Fruit fly (Drosophila melanogaster): ENCODE data around the gene tow.

The tow gene

dm6 chr3L:6968961-6969814 is 26.5 kb downstream of the tow start, which contains the start of the genes Mis12 and CG9953 (continued):
- TF ChIP-seq eyg (GFP tag; optimal IDR thresholded peaks at IDR 0.05) = no peak
- no peak for TF ChIP-seq Oaz (GFP tag; IDR thresholded peaks at IDR 0.05)
- TF ChIP-seq CG17802 (tag; optimal IDR thresholded peaks at IDR 0.05) = peak; percentile 45
- no peak for TF ChIP-seq CG9609 (GFP tag; optimal IDR thresholded peaks at IDR 0.05)
- no peak for TF ChIP-seq Deaf1 (tag; optimal IDR thresholded peaks at IDR 0.05)
- TF ChIP-seq CG6765 (GFP tag; optimal IDR thresholded peaks at IDR 0.05) = no peak
- peak; percentile 9 for TF ChIP-seq CG2116 (GFP tag; optimal IDR thresholded peaks at IDR 0.05)
- peak; percentile 68 for TF ChIP-seq nmo (GFP tag; optimal IDR thresholded peaks at IDR 0.05)
- TF ChIP-seq grn (GFP tag; optimal IDR thresholded peaks at IDR 0.05) = no peak
- TF ChIP-seq bigmax (GFP tag; optimal IDR thresholded peaks at IDR 0.05) = no peak
- TF ChIP-seq slou (GFP tag; optimal IDR thresholded peaks at IDR 0.05) = no peak
- TF ChIP-seq Hmx (GFP tag; optimal IDR thresholded peaks at IDR 0.05) = peak; percentile 7
- TF ChIP-seq kay (GFP tag; optimal IDR thresholded peaks at IDR 0.05) = no peak
- no peak for TF ChIP-seq CG14050 (GFP tag; IDR thresholded peaks at IDR 0.05)
- no peak for TF ChIP-seq nom (GFP tag; optimal IDR thresholded peaks at IDR 0.05)
- no peak for TF ChIP-seq pan (optimal IDR thresholded peaks at IDR 0.05)
- TF ChIP-seq pan (GFP tag; optimal IDR thresholded peaks at IDR 0.05 in 1 of 2, IDR thresholded peaks at IDR 0.05 in 1 of 2) = peak in 1 of 2 experiments; percentile 76
- TF ChIP-seq CG9876 (GFP tag; optimal IDR thresholded peaks at IDR 0.05) = no peak
- TF ChIP-seq sna (GFP tag; IDR thresholded peaks at IDR 0.05; ENCODE audit: partially characterized antibody) = no peak
- TF ChIP-seq Rfx (GFP tag; IDR thresholded peaks at IDR 0.05) = peak; percentile 30; the same call in 1 of the 2 replicates
- TF ChIP-seq CG10267 (tag; optimal IDR thresholded peaks at IDR 0.05) = peak; percentile 21
- TF ChIP-seq CG2678 (tag; optimal IDR thresholded peaks at IDR 0.05) = peak; percentile 54
- no peak for TF ChIP-seq CG3281 (GFP tag; optimal IDR thresholded peaks at IDR 0.05)
- no peak for TF ChIP-seq CG11247 (GFP tag; IDR thresholded peaks at IDR 0.05)
- TF ChIP-seq Ada2b (GFP tag; IDR thresholded peaks at IDR 0.05) = peak; percentile 17; the same call in 1 of the 2 replicates
- no peak for TF ChIP-seq CG7963 (GFP tag; IDR thresholded peaks at IDR 0.05; ENCODE audit: partially characterized antibody)
- peak; percentile 4 for TF ChIP-seq Dek (tag; optimal IDR thresholded peaks at IDR 0.05)
- no peak for TF ChIP-seq scrt (GFP tag; optimal IDR thresholded peaks at IDR 0.05)
- no peak for TF ChIP-seq ATbp (GFP tag; optimal IDR thresholded peaks at IDR 0.05)
- TF ChIP-seq jigr1 (GFP tag; IDR thresholded peaks at IDR 0.05) = no peak
- no peak for TF ChIP-seq Hr39 (optimal IDR thresholded peaks at IDR 0.05)
- no peak for TF ChIP-seq nerfin-2 (GFP tag; IDR thresholded peaks at IDR 0.05; ENCODE audit: partially characterized antibody)
- no peak for TF ChIP-seq dati (GFP tag; IDR thresholded peaks at IDR 0.05)
- peak; percentile 37; the same call in 1 of the 2 replicates for TF ChIP-seq CG32772 (GFP tag; IDR thresholded peaks at IDR 0.05)
- no peak for TF ChIP-seq psq (GFP tag; optimal IDR thresholded peaks at IDR 0.05)
- TF ChIP-seq ham (GFP tag; IDR thresholded peaks at IDR 0.05) = no peak
- TF ChIP-seq sim (GFP tag; IDR thresholded peaks at IDR 0.05) = peak; percentile 40; the same call in 1 of the 2 replicates
- no peak for TF ChIP-seq Dip2 (GFP tag; IDR thresholded peaks at IDR 0.05)
- no peak for TF ChIP-seq hb (GFP tag; IDR thresholded peaks at IDR 0.05; ENCODE audit: partially characterized antibody)
- no peak for TF ChIP-seq CG17186 (GFP tag; optimal IDR thresholded peaks at IDR 0.05)
- no peak for TF ChIP-seq Antp (GFP tag; optimal IDR thresholded peaks at IDR 0.05)
- no peak; the same call in 2 of the 3 replicates for TF ChIP-seq B-H1 (GFP tag; IDR thresholded peaks at IDR 0.05)
- TF ChIP-seq schlank (tag; optimal IDR thresholded peaks at IDR 0.05) = no peak
- no peak for TF ChIP-seq btn (GFP tag; optimal IDR thresholded peaks at IDR 0.05)
- TF ChIP-seq CG13775 (GFP tag; optimal IDR thresholded peaks at IDR 0.05) = peak; percentile 70
- no peak for TF ChIP-seq Aef1 (GFP tag; IDR thresholded peaks at IDR 0.05)
- no peak for TF ChIP-seq bowl (GFP tag; IDR thresholded peaks at IDR 0.05)
- TF ChIP-seq otp (GFP tag; IDR thresholded peaks at IDR 0.05) = no peak; the same call in 2 of the 3 replicates
- TF ChIP-seq hkb (optimal IDR thresholded peaks at IDR 0.05) = no peak
- 0 out of 2 replicates have a peak, but pooled peaks have one; percentile 21 for TF ChIP-seq hkb (GFP tag; IDR thresholded peaks at IDR 0.05)
